Worm (Caenorhabditis elegans): Measurements from ENCODE around the gene nhr-91.

Gene nhr-91

DNA sequence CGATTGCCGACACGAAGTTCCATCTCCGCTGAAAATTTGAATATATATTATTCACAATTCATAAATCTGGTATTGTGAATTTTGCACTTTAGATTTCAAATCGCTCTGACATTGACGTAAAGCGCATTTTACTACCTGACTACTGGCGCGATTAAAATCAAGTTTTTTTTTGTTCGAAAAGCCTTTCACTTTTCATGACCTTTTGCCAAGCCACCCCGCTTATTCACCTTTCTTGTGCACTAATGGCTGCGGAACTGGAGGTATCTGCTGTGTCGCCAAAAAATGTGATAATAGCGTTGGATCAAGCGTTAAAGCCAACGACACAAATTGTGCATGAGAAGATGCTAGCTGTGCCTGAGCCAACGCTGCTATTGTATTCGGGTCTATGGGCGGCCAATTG is 36.2 kb upstream of the nhr-91 start:
- TF ChIP-seq nhr-76 (tag; optimal IDR thresholded peaks at IDR 0.05) (no peak), pqm-1 (tag; optimal IDR thresholded peaks at IDR 0.05) (no peak), unc-62 (GFP tag; optimal IDR thresholded peaks at IDR 0.05 in 1 of 2) (no peak), unc-62 (tag; optimal IDR thresholded peaks at IDR 0.05) (no peak), aha-1 (tag) (peak; percentile 54), aly-2 (tag; optimal IDR thresholded peaks at IDR 0.05) (no peak), Y75B8A.6 (GFP tag; IDR thresholded peaks at IDR 0.05) (no peak), lin-1 (GFP tag; IDR thresholded peaks at IDR 0.05) (no peak), nhr-28 (tag; optimal IDR thresholded peaks at IDR 0.05) (no peak), nhr-25 (tag; optimal IDR thresholded peaks at IDR 0.05; ENCODE audit: borderline replicate concordance, insufficient read depth) (peak; percentile 72), F44E2.7 (GFP tag; IDR thresholded peaks at IDR 0.05) (no peak), spr-3 (GFP tag; optimal IDR thresholded peaks at IDR 0.05) (no peak), ceh-32 (tag; optimal IDR thresholded peaks at IDR 0.05; ENCODE audit: poor library complexity) (no peak), tra-1 (GFP tag; IDR thresholded peaks at IDR 0.05) (no peak), zfp-2 (tag; optimal IDR thresholded peaks at IDR 0.05) (no peak)

DNA sequence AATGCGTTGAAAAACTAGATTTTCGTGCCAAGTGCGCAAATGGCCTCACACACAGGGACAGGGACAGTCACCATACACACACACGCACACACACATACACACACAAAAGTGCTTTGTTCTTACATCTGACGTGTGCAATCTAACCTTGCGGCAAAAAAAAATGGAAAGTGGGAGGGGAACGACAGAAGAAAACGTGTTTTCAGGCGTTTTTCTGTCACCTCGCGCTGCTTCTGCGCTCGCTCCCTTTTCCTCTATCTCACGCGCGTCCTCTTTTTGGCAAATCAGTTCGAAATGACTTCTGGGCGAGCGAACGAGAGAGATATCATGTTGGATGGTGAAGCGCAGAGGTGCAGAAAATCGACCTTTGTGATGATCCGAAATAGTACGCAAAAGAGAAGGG is 35.1 kb upstream of the nhr-91 start:
- TF ChIP-seq mes-2 (tag; optimal IDR thresholded peaks at IDR 0.05; ENCODE audit: poor library complexity, severe bottlenecking): peak; percentile 14
- no peak for TF ChIP-seq unc-39 (tag; optimal IDR thresholded peaks at IDR 0.05)
- no peak for TF ChIP-seq Y75B8A.6 (GFP tag; IDR thresholded peaks at IDR 0.05)
- no peak for TF ChIP-seq nhr-11 (tag; optimal IDR thresholded peaks at IDR 0.05)
- no peak for TF ChIP-seq nhr-10 (tag; optimal IDR thresholded peaks at IDR 0.05)
- no peak for TF ChIP-seq Y48G9A.11 (GFP tag; IDR thresholded peaks at IDR 0.05)
- TF ChIP-seq lir-3 (tag; optimal IDR thresholded peaks at IDR 0.05): no peak
- no peak for TF ChIP-seq daf-16 (GFP tag; optimal IDR thresholded peaks at IDR 0.05)
- peak; percentile 5 for TF ChIP-seq daf-16 (tag; optimal IDR thresholded peaks at IDR 0.05)
- TF ChIP-seq spr-3 (GFP tag; optimal IDR thresholded peaks at IDR 0.05): no peak
- TF ChIP-seq T26A8.4 (GFP tag; IDR thresholded peaks at IDR 0.05): peak; percentile 18; the same call in 1 of the 2 replicates
- no peak for TF ChIP-seq ceh-82 (tag; optimal IDR thresholded peaks at IDR 0.05)
- no peak for TF ChIP-seq nhr-102 (tag; optimal IDR thresholded peaks at IDR 0.05)
- TF ChIP-seq lin-38 (GFP tag; IDR thresholded peaks at IDR 0.05): 0 out of 2 replicates have a peak, but pooled peaks have one; percentile 6
- TF ChIP-seq ceh-62 (tag; optimal IDR thresholded peaks at IDR 0.05): no peak
- TF ChIP-seq zip-11 (GFP tag; IDR thresholded peaks at IDR 0.05): no peak
- peak; percentile 21 for TF ChIP-seq dpl-1 (GFP tag; optimal IDR thresholded peaks at IDR 0.05)
- peak; percentile 5 for TF ChIP-seq cey-2 (tag; optimal IDR thresholded peaks at IDR 0.05; ENCODE audit: borderline replicate concordance, insufficient read depth)
- peak; percentile 68 to 93 for TF ChIP-seq mdl-1 (tag; optimal IDR thresholded peaks at IDR 0.05)
- peak; percentile 83 for TF ChIP-seq hlh-11 (tag; optimal IDR thresholded peaks at IDR 0.05)
- TF ChIP-seq zfp-2 (tag; optimal IDR thresholded peaks at IDR 0.05): no peak
- peak; percentile 91 for TF ChIP-seq hlh-30 (tag; optimal IDR thresholded peaks at IDR 0.05; ENCODE audit: insufficient read depth)
- TF ChIP-seq dmd-8 (GFP tag; IDR thresholded peaks at IDR 0.05): no peak
- peak in 1 of 2 experiments; percentile 41 for TF ChIP-seq lsy-2 (tag; optimal IDR thresholded peaks at IDR 0.05)
- no peak for TF ChIP-seq aly-2 (tag; optimal IDR thresholded peaks at IDR 0.05)
- no peak for TF ChIP-seq zip-2 (tag; optimal IDR thresholded peaks at IDR 0.05)
- TF ChIP-seq lim-7 (GFP tag; IDR thresholded peaks at IDR 0.05): no peak
- TF ChIP-seq fkh-10 (GFP tag; optimal IDR thresholded peaks at IDR 0.05): no peak
- no peak for TF ChIP-seq snpc-1.2 (GFP tag; IDR thresholded peaks at IDR 0.05)
- TF ChIP-seq fos-1 (tag; optimal IDR thresholded peaks at IDR 0.05): no peak
- no peak for TF ChIP-seq ceh-32 (tag; optimal IDR thresholded peaks at IDR 0.05; ENCODE audit: poor library complexity)
- no peak for TF ChIP-seq mxl-2 (GFP tag; conservative IDR thresholded peaks at IDR 0.05)
- TF ChIP-seq nhr-76 (tag; optimal IDR thresholded peaks at IDR 0.05): no peak
- TF ChIP-seq sdz-12 (GFP tag; optimal IDR thresholded peaks at IDR 0.05): no peak
- no peak for TF ChIP-seq saeg-2 (GFP tag; IDR thresholded peaks at IDR 0.05)
- TF ChIP-seq aha-1 (tag): peak; percentile 99
- TF ChIP-seq php-3 (GFP tag; IDR thresholded peaks at IDR 0.05): no peak
- no peak for TF ChIP-seq F49E8.2 (tag; optimal IDR thresholded peaks at IDR 0.05; ENCODE audit: borderline replicate concordance)
- no peak for TF ChIP-seq gei-8 (GFP tag; optimal IDR thresholded peaks at IDR 0.05)
- TF ChIP-seq vab-7 (GFP tag; IDR thresholded peaks at IDR 0.05): no peak
- TF ChIP-seq D1046.2 (GFP tag; IDR thresholded peaks at IDR 0.05): no peak
- TF ChIP-seq mdt-29 (GFP tag; IDR thresholded peaks at IDR 0.05): no peak

All from whole organism, L4 larva.